Fruit fly (Drosophila melanogaster): Measurements from ENCODE around the gene out.
A peak's percentile ranks its signal among the peaks of the same experiment; 100 is the strongest.

out gene

dm6 chrX:19352830-19353441 is 31.0 kb upstream of the out start, which contains the start of gene kek5 (continued):
- TF ChIP-seq gfzf (GFP tag; optimal IDR thresholded peaks at IDR 0.05) (no peak), CG7271 (tag; optimal IDR thresholded peaks at IDR 0.05) (peak; percentile 23), NC2α (GFP tag; optimal IDR thresholded peaks at IDR 0.05) (no peak), Xrp1 (GFP tag; IDR thresholded peaks at IDR 0.05) (peak; percentile 66), CG14667 (GFP tag; IDR thresholded peaks at IDR 0.05) (no peak), CG33557 (GFP tag; optimal IDR thresholded peaks at IDR 0.05) (no peak), HLH4C (GFP tag; IDR thresholded peaks at IDR 0.05; ENCODE audit: partially characterized antibody) (no peak), CG11398 (GFP tag; optimal IDR thresholded peaks at IDR 0.05) (no peak), CG33213 (GFP tag; optimal IDR thresholded peaks at IDR 0.05) (no peak), lmd (GFP tag; IDR thresholded peaks at IDR 0.05) (no peak), cad (GFP tag; optimal IDR thresholded peaks at IDR 0.05) (no peak), grau (tag; optimal IDR thresholded peaks at IDR 0.05) (peak; percentile 33), CG12299 (tag; optimal IDR thresholded peaks at IDR 0.05) (no peak), Hmr (GFP tag; optimal IDR thresholded peaks at IDR 0.05) (peak; percentile 54), CG12104 (GFP tag; optimal IDR thresholded peaks at IDR 0.05) (no peak), fd96Cb (tag; optimal IDR thresholded peaks at IDR 0.05) (peak; percentile 3), dmrt99B (tag; optimal IDR thresholded peaks at IDR 0.05) (peak; percentile 41), Dip2 (GFP tag; IDR thresholded peaks at IDR 0.05) (no peak), dati (GFP tag; IDR thresholded peaks at IDR 0.05) (no peak), Dp (GFP tag; optimal IDR thresholded peaks at IDR 0.05) (no peak), CG10565 (GFP tag; optimal IDR thresholded peaks at IDR 0.05) (no peak), ERR (GFP tag; optimal IDR thresholded peaks at IDR 0.05) (no peak), wdn (GFP tag; IDR thresholded peaks at IDR 0.05) (no peak), HLHmδ (GFP tag; optimal IDR thresholded peaks at IDR 0.05) (peak; percentile 38), CG31441 (GFP tag; IDR thresholded peaks at IDR 0.05) (0 out of 2 replicates have a peak, but pooled peaks have one; percentile 33), CG13894 (tag; optimal IDR thresholded peaks at IDR 0.05) (no peak), CG32532 (GFP tag; IDR thresholded peaks at IDR 0.05) (peak; percentile 51; the same call in 1 of the 2 replicates), shn (GFP tag; optimal IDR thresholded peaks at IDR 0.05) (no peak), fd3F (GFP tag; optimal IDR thresholded peaks at IDR 0.05) (no peak), Ptx1 (GFP tag; IDR thresholded peaks at IDR 0.05) (no peak), CG17328 (GFP tag; IDR thresholded peaks at IDR 0.05) (peak; percentile 51; the same call in 1 of the 2 replicates), sima (GFP tag; optimal IDR thresholded peaks at IDR 0.05) (no peak), z (GFP tag; IDR thresholded peaks at IDR 0.05) (peak; percentile 74; the same call in 2 of the 3 replicates), CG3995 (GFP tag; optimal IDR thresholded peaks at IDR 0.05) (no peak), CG8478 (optimal IDR thresholded peaks at IDR 0.05) (no peak), CG1233 (GFP tag; optimal IDR thresholded peaks at IDR 0.05) (no peak), repo (GFP tag; optimal IDR thresholded peaks at IDR 0.05) (no peak), CG17186 (GFP tag; optimal IDR thresholded peaks at IDR 0.05) (no peak), nom (GFP tag; optimal IDR thresholded peaks at IDR 0.05) (no peak), CG17802 (tag; optimal IDR thresholded peaks at IDR 0.05) (no peak), CG9932 (GFP tag; IDR thresholded peaks at IDR 0.05) (no peak), Opbp (GFP tag; IDR thresholded peaks at IDR 0.05; ENCODE audit: partially characterized antibody) (peak; percentile 68; the same call in 1 of the 3 replicates), Fer2 (tag; optimal IDR thresholded peaks at IDR 0.05) (no peak), CG12659 (GFP tag; optimal IDR thresholded peaks at IDR 0.05) (no peak), Xbp1 (GFP tag; optimal IDR thresholded peaks at IDR 0.05) (peak; percentile 33), CG43689 (GFP tag; IDR thresholded peaks at IDR 0.05) (no peak), gt (GFP tag; IDR thresholded peaks at IDR 0.05) (no peak), insv (GFP tag; optimal IDR thresholded peaks at IDR 0.05) (no peak), Fer3 (tag; optimal IDR thresholded peaks at IDR 0.05) (no peak), CG10321 (GFP tag; IDR thresholded peaks at IDR 0.05) (no peak), CG15011 (GFP tag; optimal IDR thresholded peaks at IDR 0.05) (peak; percentile 29)

Measured in whole organism, embryonic.